Fruit fly (Drosophila melanogaster) whole organism, embryonic: ENCODE data around the gene wg.
A peak's percentile ranks its signal among the peaks of the same experiment; 100 is the strongest.

Experiments used
- Bdp1 ChIP-seq: fragments of 200-800 bp; sonication (Bioruptor generic); optimal IDR thresholded peaks from 3 replicates; lab custom pipeline; 2016; ENCODE audit warnings: missing biosample characterization, missing genetic modification characterization
- CG10959 ChIP-seq: fragments of 200-800 bp; sonication (Bioruptor generic); IDR thresholded peaks from 2 replicates; pipeline ENCODE4 v1.3.6; 2022; ENCODE audit warnings: missing biosample characterization, missing genetic modification characterization
- CG11456 ChIP-seq: fragments of 200-800 bp; sonication (Bioruptor generic); IDR thresholded peaks from 3 replicates; pipeline ENCODE4 v1.3.6; 2022; ENCODE audit warnings: missing biosample characterization, missing genetic modification characterization
- CG13296 ChIP-seq: fragments of 200-800 bp; sonication (Bioruptor generic); optimal IDR thresholded peaks from 3 replicates; lab custom pipeline; 2018; ENCODE audit warnings: missing biosample characterization, mild to moderate bottlenecking, missing genetic modification characterization
- CG13424 ChIP-seq: fragments of 200-800 bp; sonication (Bioruptor generic); optimal IDR thresholded peaks from 2 replicates; lab custom pipeline; 2019; ENCODE audit warnings: missing biosample characterization, mild to moderate bottlenecking, missing genetic modification characterization, moderate library complexity
- CG13624 ChIP-seq: fragments of 200-800 bp; sonication (Bioruptor generic); optimal IDR thresholded peaks from 2 replicates; lab custom pipeline; 2016; ENCODE audit warnings: missing biosample characterization, missing genetic modification characterization
- CG15479 ChIP-seq: fragments of 200-800 bp; sonication (Bioruptor generic); optimal IDR thresholded peaks from 3 replicates; lab custom pipeline; 2019; ENCODE audit warnings: missing biosample characterization, mild to moderate bottlenecking, missing genetic modification characterization, moderate library complexity
- CG15696 ChIP-seq: fragments of 200-800 bp; sonication (Bioruptor generic); optimal IDR thresholded peaks from 2 replicates; lab custom pipeline; 2019; ENCODE audit warnings: missing biosample characterization, mild to moderate bottlenecking, missing genetic modification characterization, moderate library complexity
- CG17186 ChIP-seq: fragments of 200-800 bp; sonication (Bioruptor generic); optimal IDR thresholded peaks from 3 replicates; lab custom pipeline; 2017; ENCODE audit warnings: missing biosample characterization, missing genetic modification reagents, missing genetic modification characterization
- CG17829 ChIP-seq: fragments of 200-800 bp; optimal IDR thresholded peaks from 2 replicates; lab custom pipeline; 2019; ENCODE audit warnings: missing biosample characterization, mild to moderate bottlenecking, missing genetic modification characterization, moderate library complexity
- CG4404 ChIP-seq: fragments of 200-800 bp; sonication (Bioruptor generic); IDR thresholded peaks from 2 replicates; pipeline ENCODE4 v1.3.6; 2022; ENCODE audit warnings: missing biosample characterization, missing genetic modification characterization
- Camta ChIP-seq: fragments of 200-800 bp; sonication (Bioruptor generic); optimal IDR thresholded peaks from 2 replicates; lab custom pipeline; 2016; ENCODE audit warnings: missing biosample characterization, missing genetic modification characterization
- D ChIP-seq, 2 experiments: fragments of 200-800 bp in 1 of 2; fragments of >200 bp in 1 of 2; sonication (Bioruptor generic) in 1 of 2; optimal IDR thresholded peaks; 2 replicates in 1 of 2; 3 replicates in 1 of 2; lab custom pipeline; 2017; ENCODE audit warnings: mild to moderate bottlenecking in 1 of 2, missing biosample characterization in 1 of 2, missing genetic modification characterization in 1 of 2, missing genetic modification reagents in 1 of 2
- Ets97D ChIP-seq: fragments of 200-800 bp; sonication (Bioruptor generic); optimal IDR thresholded peaks from 3 replicates; lab custom pipeline; 2016; ENCODE audit warnings: missing biosample characterization, missing genetic modification characterization
- Gug ChIP-seq: fragments of 200-800 bp; sonication (Bioruptor generic); IDR thresholded peaks from 4 replicates; pipeline ENCODE4 v1.3.6; 2022; ENCODE audit warnings: missing biosample characterization, missing genetic modification characterization
- HLH4C ChIP-seq: fragments of 200-800 bp; sonication (Bioruptor generic); IDR thresholded peaks from 3 replicates; pipeline ENCODE4 v1.3.6; 2022; ENCODE audit warnings: missing biosample characterization, missing genetic modification characterization; ENCODE audit not compliant: partially characterized antibody
- Hr39 ChIP-seq: fragments of >200 bp; optimal IDR thresholded peaks from 2 replicates; lab custom pipeline; 2017
- MTF-1 ChIP-seq: fragments of 200-800 bp; sonication (Bioruptor generic); optimal IDR thresholded peaks from 2 replicates; lab custom pipeline; 2018; ENCODE audit warnings: missing biosample characterization, mild to moderate bottlenecking, missing genetic modification characterization, borderline replicate concordance
- Stat92E ChIP-seq, 3 experiments: fragments of >200 bp in 2 of 3; fragments of 200-800 bp in 1 of 3; sonication (Bioruptor generic) in 1 of 3; optimal IDR thresholded peaks; 2 replicates each; lab custom pipeline; 2017 to 2019; ENCODE audit warnings: missing biosample characterization in 3 of 3, missing genetic modification characterization in 3 of 3, mild to moderate bottlenecking in 1 of 3, moderate library complexity in 1 of 3
- bbx ChIP-seq: fragments of 200-800 bp; sonication (Bioruptor generic); IDR thresholded peaks from 2 replicates; pipeline ENCODE4 v1.3.6; 2022; ENCODE audit warnings: missing biosample characterization, missing genetic modification characterization; ENCODE audit not compliant: partially characterized antibody
- cad ChIP-seq: fragments of >200 bp; optimal IDR thresholded peaks from 2 replicates; lab custom pipeline; 2017; ENCODE audit warnings: missing biosample characterization, missing genetic modification characterization
- cato ChIP-seq: fragments of 200-800 bp; sonication (Bioruptor generic); optimal IDR thresholded peaks from 2 replicates; lab custom pipeline; 2016; ENCODE audit warnings: missing biosample characterization, missing genetic modification characterization, borderline replicate concordance
- dan ChIP-seq: fragments of 200-800 bp; sonication (Bioruptor generic); IDR thresholded peaks from 2 replicates; pipeline ENCODE4 v1.3.6; 2022; ENCODE audit warnings: missing biosample characterization, missing genetic modification characterization
- eyg ChIP-seq: fragments of 200-800 bp; sonication (Bioruptor generic); optimal IDR thresholded peaks from 3 replicates; lab custom pipeline; 2016; ENCODE audit warnings: missing biosample characterization, missing genetic modification characterization
- ftz-f1 ChIP-seq: fragments of 200-800 bp; sonication (Bioruptor generic); optimal IDR thresholded peaks from 2 replicates; lab custom pipeline; 2016; ENCODE audit warnings: missing biosample characterization, missing genetic modification characterization
- gce ChIP-seq: fragments of 200-800 bp; sonication (Bioruptor generic); IDR thresholded peaks from 3 replicates; pipeline ENCODE4 v1.3.6; 2022; ENCODE audit warnings: missing biosample characterization, missing genetic modification characterization
- grn ChIP-seq: fragments of 200-800 bp; sonication (Bioruptor generic); optimal IDR thresholded peaks from 3 replicates; lab custom pipeline; 2017; ENCODE audit warnings: missing biosample characterization, missing genetic modification characterization
- jumu ChIP-seq: fragments of 200-800 bp; sonication (Bioruptor generic); optimal IDR thresholded peaks from 3 replicates; lab custom pipeline; 2016; ENCODE audit warnings: missing biosample characterization, missing genetic modification characterization
- kni ChIP-seq: fragments of 200-800 bp; sonication (Bioruptor generic); optimal IDR thresholded peaks from 3 replicates; lab custom pipeline; 2017; ENCODE audit warnings: mild to moderate bottlenecking, missing biosample characterization, missing genetic modification reagents, missing genetic modification characterization
- prd ChIP-seq, 3 experiments: fragments of >200 bp in 2 of 3; fragments of 200-800 bp in 1 of 3; sonication (Bioruptor generic) in 1 of 3; optimal IDR thresholded peaks in 2 of 3; IDR thresholded peaks in 1 of 3; 2 replicates in 2 of 3; 3 replicates in 1 of 3; pipeline versions ENCODE4 v1.3.6 to Lab custom; 2017 to 2022; ENCODE audit warnings: missing biosample characterization in 1 of 3, missing genetic modification characterization in 1 of 3
- pzg ChIP-seq: fragments of 200-800 bp; sonication (Bioruptor generic); optimal IDR thresholded peaks from 3 replicates; lab custom pipeline; 2018; ENCODE audit warnings: missing biosample characterization, mild to moderate bottlenecking, missing genetic modification characterization, moderate library complexity
- salm ChIP-seq: fragments of 200-800 bp; sonication (Bioruptor generic); optimal IDR thresholded peaks from 2 replicates; lab custom pipeline; 2018; ENCODE audit warnings: missing biosample characterization, mild to moderate bottlenecking, missing genetic modification characterization
- sqz ChIP-seq: fragments of 200-800 bp; sonication (Bioruptor generic); optimal IDR thresholded peaks from 3 replicates; lab custom pipeline; 2018; ENCODE audit warnings: missing biosample characterization, mild to moderate bottlenecking, missing genetic modification characterization
- sr ChIP-seq: fragments of 200-800 bp; sonication (Bioruptor generic); IDR thresholded peaks from 3 replicates; pipeline ENCODE4 v1.3.6; 2022; ENCODE audit warnings: missing biosample characterization, missing genetic modification characterization
- tll ChIP-seq, 2 experiments: fragments of 200-800 bp in 1 of 2; fragments of >200 bp in 1 of 2; sonication (Bioruptor generic) in 1 of 2; optimal IDR thresholded peaks; 2 replicates each; lab custom pipeline; 2017 to 2019; ENCODE audit warnings: missing biosample characterization in 2 of 2, missing genetic modification characterization in 2 of 2, mild to moderate bottlenecking in 1 of 2, moderate library complexity in 1 of 2
- tup ChIP-seq: fragments of 200-800 bp; sonication (Bioruptor generic); optimal IDR thresholded peaks from 2 replicates; lab custom pipeline; 2016; ENCODE audit warnings: missing biosample characterization, mild to moderate bottlenecking, missing genetic modification characterization, moderate library complexity
- wdn ChIP-seq: fragments of 200-800 bp; sonication (Bioruptor generic); IDR thresholded peaks from 2 replicates; pipeline ENCODE4 v1.3.6; 2022; ENCODE audit warnings: missing biosample characterization, missing genetic modification characterization
- zen ChIP-seq: fragments of 200-800 bp; sonication (Bioruptor generic); optimal IDR thresholded peaks from 3 replicates; lab custom pipeline; 2018; ENCODE audit warnings: missing biosample characterization, mild to moderate bottlenecking, missing genetic modification characterization, moderate library complexity
- zen2 ChIP-seq: fragments of 200-800 bp; sonication (Bioruptor generic); IDR thresholded peaks from 3 replicates; pipeline ENCODE4 v1.3.6; 2022; ENCODE audit warnings: missing biosample characterization, missing genetic modification characterization; ENCODE audit not compliant: partially characterized antibody

wg gene

DNA sequence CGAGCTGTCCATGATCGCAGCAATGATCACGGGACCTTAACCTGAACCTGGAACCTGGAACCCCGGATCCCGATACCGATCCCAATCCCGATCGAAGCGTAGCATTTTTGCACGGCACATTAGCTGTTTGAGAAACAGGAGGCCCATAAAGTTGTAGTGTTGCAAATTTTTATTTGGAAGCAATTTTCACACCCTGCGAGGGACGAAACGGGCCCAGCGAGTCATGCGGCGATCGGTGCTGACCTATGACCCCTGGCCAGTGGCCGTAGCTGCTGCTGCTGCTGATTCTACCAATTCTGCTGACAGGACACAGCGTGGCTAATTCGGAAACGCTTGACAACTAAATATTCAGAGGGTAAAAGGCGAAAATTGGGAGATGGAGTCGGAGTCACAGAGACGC, 2.6 kb upstream of the wg start:
- TF ChIP-seq Stat92E (GFP tag; optimal IDR thresholded peaks at IDR 0.05; lab: Kevin White, UChicago) (no peak), CG10959 (GFP tag; lab: Robert Waterston, UW) (no peak), kni (GFP tag; lab: Kevin White, UChicago) (no peak), bbx (GFP tag; lab: Robert Waterston, UW) (no peak), ftz-f1 (GFP tag; lab: Kevin White, UChicago) (no peak), salm (tag; lab: Kevin White, UChicago) (no peak), Bdp1 (no peak), prd (optimal IDR thresholded peaks at IDR 0.05; lab: Kevin White, UChicago) (no peak), prd (GFP tag; IDR thresholded peaks at IDR 0.05; lab: Robert Waterston, UW) (peak; percentile 53; the same call in 2 of the 3 replicates), Ets97D (GFP tag; lab: Kevin White, UChicago) (no peak), CG4404 (no peak), sqz (GFP tag; lab: Kevin White, UChicago) (no peak), CG17829 (tag; lab: Kevin White, UChicago) (no peak), zen (tag; lab: Kevin White, UChicago) (peak; percentile 27), D (optimal IDR thresholded peaks at IDR 0.05; lab: Kevin White, UChicago) (no peak), D (GFP tag; optimal IDR thresholded peaks at IDR 0.05; lab: Kevin White, UChicago) (no peak), CG13424 (tag; lab: Kevin White, UChicago) (no peak), gce (no peak), sr (GFP tag; lab: Robert Waterston, UW) (no peak), CG13624 (GFP tag; lab: Kevin White, UChicago) (no peak), pzg (GFP tag; lab: Kevin White, UChicago) (no peak), cad (peak; percentile 76), HLH4C (GFP tag; lab: Robert Waterston, UW) (no peak), zen2 (GFP tag; lab: Robert Waterston, UW) (no peak), Camta (GFP tag; lab: Kevin White, UChicago) (no peak)
- TF ChIP-seq, all 482 proteins: peak for 3

DNA sequence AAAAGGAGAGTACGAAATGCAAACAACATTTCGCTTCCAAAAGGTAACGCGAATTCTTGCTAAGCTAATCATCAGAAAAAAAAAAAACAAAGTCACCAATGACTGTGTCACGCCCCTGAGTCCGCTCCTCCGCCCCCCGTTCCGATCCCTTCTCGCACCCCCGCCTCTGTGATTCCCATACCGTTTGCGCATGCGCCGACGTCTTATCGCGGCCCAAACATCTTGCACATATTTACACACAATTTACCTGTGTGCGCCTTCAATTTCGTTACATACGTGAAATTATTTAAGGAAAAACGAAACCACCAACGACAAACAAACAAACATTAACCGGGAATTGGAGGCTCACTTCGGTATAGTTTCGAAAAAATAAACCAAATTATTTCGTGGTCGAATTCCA, 4.5 kb downstream of the wg start:
- TF ChIP-seq tll (GFP tag; optimal IDR thresholded peaks at IDR 0.05; lab: Kevin White, UChicago) (peak in 1 of 2 experiments; percentile 54), MTF-1 (GFP tag; lab: Kevin White, UChicago) (no peak), Gug (GFP tag; lab: Robert Waterston, UW) (no peak), Hr39 (lab: Kevin White, UChicago) (no peak), jumu (GFP tag; lab: Kevin White, UChicago) (no peak), CG17186 (GFP tag; lab: Kevin White, UChicago) (no peak), eyg (GFP tag; lab: Kevin White, UChicago) (no peak), CG11456 (GFP tag; lab: Robert Waterston, UW) (no peak), prd (optimal IDR thresholded peaks at IDR 0.05; lab: Kevin White, UChicago) (no peak), prd (GFP tag; IDR thresholded peaks at IDR 0.05; lab: Robert Waterston, UW) (0 out of 3 replicates have a peak, but pooled peaks have one; percentile 25), wdn (GFP tag; lab: Robert Waterston, UW) (no peak), cato (GFP tag; lab: Kevin White, UChicago) (no peak), sqz (GFP tag; lab: Kevin White, UChicago) (no peak), CG15696 (tag; lab: Kevin White, UChicago) (peak; percentile 17), tup (GFP tag; lab: Kevin White, UChicago) (no peak), dan (GFP tag; lab: Robert Waterston, UW) (no peak), CG15479 (GFP tag; lab: Kevin White, UChicago) (peak; percentile 38), CG13296 (GFP tag; lab: Kevin White, UChicago) (no peak), grn (peak; percentile 47)
